Fruit fly (Drosophila melanogaster): ENCODE results near the gene CG33777.
A peak's percentile ranks its signal among the peaks of the same experiment; 100 is the strongest.

The CG33777 gene

DNA sequence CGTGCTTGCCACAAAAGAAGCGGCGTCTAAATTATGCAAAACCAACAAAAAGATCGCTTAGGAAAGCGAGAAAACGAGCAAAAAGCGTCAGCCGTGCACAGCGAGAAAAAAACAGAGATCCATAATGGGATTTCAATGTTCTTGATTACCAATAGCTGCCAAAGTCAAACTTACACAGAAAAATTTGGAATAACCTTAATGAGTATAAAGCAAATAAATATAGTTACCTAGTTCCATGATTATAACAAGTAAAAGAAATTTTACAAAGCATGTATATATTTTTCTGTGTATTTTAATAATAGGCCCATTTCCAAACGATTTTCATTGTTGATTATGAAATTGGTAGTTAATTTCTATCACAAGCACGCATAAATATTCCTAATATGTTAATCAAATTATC is 21.1 kb downstream of the CG33777 start (continued):
- TF ChIP-seq pan (optimal IDR thresholded peaks at IDR 0.05) (no peak), pan (GFP tag; optimal IDR thresholded peaks at IDR 0.05 in 1 of 2, IDR thresholded peaks at IDR 0.05 in 1 of 2) (peak in 1 of 2 experiments; percentile 50), nerfin-2 (GFP tag; IDR thresholded peaks at IDR 0.05; ENCODE audit: partially characterized antibody) (no peak), Pdp1 (GFP tag; optimal IDR thresholded peaks at IDR 0.05) (peak in 1 of 2 experiments; percentile 14), CG10321 (GFP tag; IDR thresholded peaks at IDR 0.05) (no peak), CG9215 (GFP tag; IDR thresholded peaks at IDR 0.05) (no peak), CG10267 (tag; optimal IDR thresholded peaks at IDR 0.05) (peak; percentile 23), schlank (tag; optimal IDR thresholded peaks at IDR 0.05) (no peak), knrl (GFP tag; IDR thresholded peaks at IDR 0.05; ENCODE audit: partially characterized antibody) (no peak), dati (GFP tag; IDR thresholded peaks at IDR 0.05) (no peak), kni (GFP tag; optimal IDR thresholded peaks at IDR 0.05) (no peak), CG9609 (GFP tag; optimal IDR thresholded peaks at IDR 0.05) (no peak), chm (GFP tag; IDR thresholded peaks at IDR 0.05) (no peak), pzg (GFP tag; optimal IDR thresholded peaks at IDR 0.05) (no peak), Atf3 (GFP tag; optimal IDR thresholded peaks at IDR 0.05) (no peak), CG4820 (GFP tag; optimal IDR thresholded peaks at IDR 0.05) (peak; percentile 35), ap (GFP tag; IDR thresholded peaks at IDR 0.05) (0 out of 2 replicates have a peak, but pooled peaks have one; percentile 9), CG17612 (GFP tag; IDR thresholded peaks at IDR 0.05) (no peak), gcm (GFP tag; optimal IDR thresholded peaks at IDR 0.05) (peak; percentile 18), CG42726 (GFP tag; IDR thresholded peaks at IDR 0.05; ENCODE audit: partially characterized antibody) (no peak), CG6175 (GFP tag; IDR thresholded peaks at IDR 0.05) (no peak), vfl (GFP tag; optimal IDR thresholded peaks at IDR 0.05) (no peak), prd (optimal IDR thresholded peaks at IDR 0.05) (no peak), prd (GFP tag; IDR thresholded peaks at IDR 0.05) (no peak), sisA (GFP tag; IDR thresholded peaks at IDR 0.05) (no peak; the same call in 1 of the 2 replicates), Sox102F (GFP tag; optimal IDR thresholded peaks at IDR 0.05) (peak; percentile 75), CG17802 (tag; optimal IDR thresholded peaks at IDR 0.05) (no peak), en (GFP tag; optimal IDR thresholded peaks at IDR 0.05) (no peak), Optix (GFP tag; IDR thresholded peaks at IDR 0.05) (no peak), Spps (tag; optimal IDR thresholded peaks at IDR 0.05) (no peak), CG15514 (GFP tag; optimal IDR thresholded peaks at IDR 0.05) (no peak), CG4730 (GFP tag; IDR thresholded peaks at IDR 0.05) (peak; percentile 18; the same call in 1 of the 2 replicates), E2f1 (GFP tag; IDR thresholded peaks at IDR 0.05) (0 out of 2 replicates have a peak, but pooled peaks have one; percentile 15), CG6765 (GFP tag; optimal IDR thresholded peaks at IDR 0.05) (no peak), CG3281 (GFP tag; optimal IDR thresholded peaks at IDR 0.05) (no peak), onecut (GFP tag; IDR thresholded peaks at IDR 0.05) (no peak), ro (GFP tag; IDR thresholded peaks at IDR 0.05) (no peak), wor (GFP tag; IDR thresholded peaks at IDR 0.05) (no peak), fd64A (GFP tag; optimal IDR thresholded peaks at IDR 0.05) (no peak), CG15269 (tag; optimal IDR thresholded peaks at IDR 0.05) (peak; percentile 53), CG12155 (GFP tag; optimal IDR thresholded peaks at IDR 0.05) (no peak), CG6254 (GFP tag; optimal IDR thresholded peaks at IDR 0.05) (peak; percentile 32), CrebB (tag; optimal IDR thresholded peaks at IDR 0.05) (no peak), lmd (GFP tag; IDR thresholded peaks at IDR 0.05) (0 out of 2 replicates have a peak, but pooled peaks have one; percentile 10), CG2202 (tag; optimal IDR thresholded peaks at IDR 0.05) (no peak), CG6689 (GFP tag; IDR thresholded peaks at IDR 0.05) (peak; percentile 38; the same call in 1 of the 2 replicates), pros (GFP tag; optimal IDR thresholded peaks at IDR 0.05) (no peak), CG12769 (tag; optimal IDR thresholded peaks at IDR 0.05) (no peak), eve (GFP tag; optimal IDR thresholded peaks at IDR 0.05) (no peak), z (GFP tag; IDR thresholded peaks at IDR 0.05) (no peak), mirr (GFP tag; optimal IDR thresholded peaks at IDR 0.05) (no peak)

Data from whole organism, embryonic.